Fruit fly (Drosophila melanogaster) whole organism, pupa: ENCODE data around the gene CG44008.

Experiments
- CG10348 ChIP-seq: fragments of 200-800 bp; sonication (Bioruptor generic); IDR thresholded peaks from 2 replicates; pipeline ENCODE4 v1.3.6; 2022; ENCODE audit warnings: missing biosample characterization, missing genetic modification characterization
- CG12605 ChIP-seq: fragments of 200-800 bp; sonication (Bioruptor generic); IDR thresholded peaks from 2 replicates; pipeline ENCODE4 v1.3.6; 2022; ENCODE audit warnings: missing biosample characterization, missing genetic modification characterization
- CG13204 ChIP-seq: fragments of 200-800 bp; sonication (Bioruptor generic); optimal IDR thresholded peaks from 2 replicates; lab custom pipeline; 2018; ENCODE audit warnings: missing biosample characterization, mild to moderate bottlenecking, missing genetic modification characterization, moderate library complexity
- CG14655 ChIP-seq: fragments of 200-800 bp; sonication (Bioruptor generic); optimal IDR thresholded peaks from 3 replicates; lab custom pipeline; 2017; ENCODE audit warnings: mild to moderate bottlenecking, missing biosample characterization, missing genetic modification reagents, missing genetic modification characterization
- CG15710 ChIP-seq: fragments of 200-800 bp; sonication (Bioruptor generic); optimal IDR thresholded peaks from 2 replicates; lab custom pipeline; 2018; ENCODE audit warnings: missing biosample characterization, mild to moderate bottlenecking, missing genetic modification characterization, moderate library complexity
- CG17806 ChIP-seq: fragments of 200-800 bp; sonication (Bioruptor generic); optimal IDR thresholded peaks from 2 replicates; lab custom pipeline; 2018; ENCODE audit warnings: missing biosample characterization, mild to moderate bottlenecking, missing genetic modification characterization, moderate library complexity
- CG32121 ChIP-seq: fragments of 200-800 bp; sonication (Bioruptor generic); IDR thresholded peaks from 2 replicates; pipeline ENCODE4 v1.3.6; 2022; ENCODE audit warnings: missing biosample characterization, missing genetic modification characterization
- CG34367 ChIP-seq: fragments of 200-800 bp; sonication (Bioruptor generic); optimal IDR thresholded peaks from 2 replicates; lab custom pipeline; 2018; ENCODE audit warnings: missing biosample characterization, mild to moderate bottlenecking, missing genetic modification characterization
- CG4496 ChIP-seq: fragments of 200-800 bp; sonication (Bioruptor generic); IDR thresholded peaks from 3 replicates; pipeline ENCODE4 v1.3.6; 2022; ENCODE audit warnings: missing biosample characterization, missing genetic modification characterization
- CG8159 ChIP-seq: fragments of 200-800 bp; sonication (Bioruptor generic); optimal IDR thresholded peaks from 3 replicates; lab custom pipeline; 2018; ENCODE audit warnings: missing biosample characterization, mild to moderate bottlenecking, missing genetic modification characterization, moderate library complexity
- CG8301 ChIP-seq: fragments of 200-800 bp; sonication (Bioruptor generic); optimal IDR thresholded peaks from 2 replicates; lab custom pipeline; 2018; ENCODE audit warnings: missing biosample characterization, mild to moderate bottlenecking, missing genetic modification characterization
- CG9948 ChIP-seq: fragments of 200-800 bp; sonication (Bioruptor generic); optimal IDR thresholded peaks from 2 replicates; lab custom pipeline; 2018; ENCODE audit warnings: missing biosample characterization, mild to moderate bottlenecking, missing genetic modification characterization, moderate library complexity
- D1 ChIP-seq: fragments of 200-800 bp; sonication (Bioruptor generic); optimal IDR thresholded peaks from 2 replicates; lab custom pipeline; 2018; ENCODE audit warnings: missing biosample characterization, mild to moderate bottlenecking, missing genetic modification characterization, moderate library complexity
- EcR ChIP-seq: fragments of 200-800 bp; sonication (Bioruptor generic); optimal IDR thresholded peaks from 3 replicates; lab custom pipeline; 2019; ENCODE audit warnings: missing biosample characterization, missing genetic modification characterization, mild to moderate bottlenecking, moderate library complexity, missing genetic modification reagents
- Ets98B ChIP-seq: fragments of 200-800 bp; sonication (Bioruptor generic); IDR thresholded peaks from 2 replicates; pipeline ENCODE4 v1.3.6; 2022; ENCODE audit warnings: missing biosample characterization, missing genetic modification characterization
- Pif1A ChIP-seq: fragments of 200-800 bp; sonication (Bioruptor generic); optimal IDR thresholded peaks from 3 replicates; lab custom pipeline; 2016; ENCODE audit warnings: missing biosample characterization, missing genetic modification characterization
- Pif1B ChIP-seq: fragments of 200-800 bp; sonication (Bioruptor generic); optimal IDR thresholded peaks from 3 replicates; lab custom pipeline; 2016; ENCODE audit warnings: missing biosample characterization, missing genetic modification characterization
- Snoo ChIP-seq: fragments of 200-800 bp; sonication (Bioruptor generic); optimal IDR thresholded peaks from 3 replicates; lab custom pipeline; 2017; ENCODE audit warnings: missing biosample characterization, mild to moderate bottlenecking, missing genetic modification characterization, inconsistent platforms
- fd96Ca ChIP-seq: fragments of 200-800 bp; sonication (Bioruptor generic); IDR thresholded peaks from 3 replicates; pipeline ENCODE4 v1.3.6; 2022; ENCODE audit warnings: missing biosample characterization, missing genetic modification characterization
- gl ChIP-seq: fragments of 200-800 bp; sonication (Bioruptor generic); optimal IDR thresholded peaks from 2 replicates; lab custom pipeline; 2018; ENCODE audit warnings: missing biosample characterization, mild to moderate bottlenecking, missing genetic modification characterization
- rn ChIP-seq: fragments of 200-800 bp; sonication (Bioruptor generic); IDR thresholded peaks from 2 replicates; pipeline ENCODE4 v1.3.6; 2022; ENCODE audit warnings: missing biosample characterization, missing genetic modification characterization

Gene CG44008

DNA sequence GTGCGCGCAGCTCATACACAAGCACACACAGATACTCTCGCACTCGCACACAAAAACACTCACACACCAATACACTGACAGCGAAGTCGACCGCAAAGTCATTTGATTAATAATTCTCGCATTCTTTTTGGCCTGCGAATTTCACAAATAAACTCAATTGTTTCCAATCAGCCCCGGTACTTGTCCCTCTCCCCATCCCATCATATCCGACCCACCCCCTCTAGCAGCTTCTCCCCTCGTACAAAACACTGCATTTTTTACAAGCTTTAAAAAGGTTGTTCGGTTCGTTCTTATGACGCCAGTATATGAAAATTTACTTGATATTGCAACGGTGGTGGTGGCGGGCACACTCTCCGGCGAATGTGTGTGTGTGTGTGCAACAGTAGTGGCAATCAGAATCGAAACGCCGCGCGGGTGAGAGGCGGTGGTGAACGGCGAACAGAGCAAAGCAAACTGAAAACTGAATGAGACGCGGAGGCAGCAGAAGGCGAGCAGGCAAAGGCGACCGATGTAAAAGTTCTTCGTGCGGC is 34.5 kb downstream of the CG44008 start:
- TF ChIP-seq CG12605 (GFP tag; lab: Robert Waterston, UW) (peak; percentile 50), EcR (GFP tag; lab: Kevin White, UChicago) (peak; percentile 71), CG32121 (GFP tag; lab: Robert Waterston, UW) (peak; percentile 70), CG34367 (tag; lab: Kevin White, UChicago) (no peak), Ets98B (GFP tag; lab: Robert Waterston, UW) (peak; percentile 25), D1 (no peak), gl (tag; lab: Kevin White, UChicago) (no peak), CG13204 (GFP tag; lab: Kevin White, UChicago) (peak; percentile 75), Pif1B (GFP tag; lab: Kevin White, UChicago) (peak; percentile 44), Snoo (tag; lab: Kevin White, UChicago) (peak; percentile 5), fd96Ca (GFP tag; lab: Robert Waterston, UW) (peak; percentile 60; the same call in 1 of the 3 replicates), CG9948 (tag; lab: Kevin White, UChicago) (no peak), CG8301 (tag; lab: Kevin White, UChicago) (no peak), CG17806 (tag; lab: Kevin White, UChicago) (peak; percentile 9), CG4496 (GFP tag; lab: Robert Waterston, UW) (peak; percentile 51; the same call in 1 of the 3 replicates), CG10348 (no peak), CG14655 (GFP tag; lab: Kevin White, UChicago) (peak; percentile 12), CG15710 (tag; lab: Kevin White, UChicago) (no peak), Pif1A (GFP tag; lab: Kevin White, UChicago) (no peak), CG8159 (tag; lab: Kevin White, UChicago) (no peak), rn (no peak)

DNA sequence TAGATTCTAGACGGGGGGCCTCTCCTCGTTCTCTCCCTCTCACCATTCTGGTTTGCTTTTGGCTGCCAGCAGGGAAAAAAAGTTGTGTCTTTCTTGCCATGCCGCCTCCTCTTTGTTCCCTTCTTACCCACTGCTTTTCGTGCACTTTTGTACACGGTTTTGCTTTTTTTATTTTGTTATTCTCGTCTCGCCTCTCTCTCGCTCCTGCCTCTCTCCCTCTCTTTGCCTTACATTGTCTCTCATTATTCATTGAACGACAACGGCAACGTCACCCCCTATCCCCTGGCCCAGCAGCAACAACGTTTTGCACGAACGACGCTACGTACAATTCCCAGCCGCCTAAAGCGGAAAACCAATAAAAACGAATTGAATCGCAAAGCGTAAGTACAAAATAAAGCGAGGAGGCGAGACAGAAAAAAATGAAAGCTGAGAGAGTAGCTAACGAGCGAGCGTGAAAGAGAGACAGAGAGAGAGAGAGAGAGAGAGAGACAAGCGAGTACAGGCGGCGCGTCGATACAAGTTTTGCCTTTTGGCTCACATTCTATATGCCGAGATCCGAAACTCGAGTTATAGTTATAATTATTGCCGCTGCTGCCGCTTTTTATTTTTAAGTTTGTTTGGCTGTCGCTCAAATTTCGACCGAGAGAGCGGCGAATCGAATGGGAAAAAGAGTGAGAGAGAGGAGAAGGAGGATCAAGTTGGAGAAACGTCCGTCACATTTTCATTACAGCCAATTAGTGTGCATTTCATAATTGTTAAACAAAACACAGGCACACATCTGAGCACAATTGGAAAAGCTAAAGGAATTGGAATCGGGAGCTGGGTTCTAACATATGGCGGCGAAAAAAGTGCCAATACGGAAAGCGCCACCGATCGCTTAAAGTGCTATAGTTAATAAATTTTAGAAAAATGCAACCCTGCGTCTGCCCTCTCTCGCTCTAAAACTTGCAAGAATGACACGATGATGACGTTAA is 35.3 kb downstream of the CG44008 start:
- TF ChIP-seq Snoo (tag; lab: Kevin White, UChicago) (peak; percentile 74), CG10348 (no peak), CG34367 (tag; lab: Kevin White, UChicago) (peak; percentile 78), fd96Ca (GFP tag; lab: Robert Waterston, UW) (peak; percentile 83), CG8159 (tag; lab: Kevin White, UChicago) (peak; percentile 72), CG9948 (tag; lab: Kevin White, UChicago) (peak; percentile 63), CG8301 (tag; lab: Kevin White, UChicago) (peak; percentile 76), CG15710 (tag; lab: Kevin White, UChicago) (peak; percentile 76), rn (peak; percentile 61), gl (tag; lab: Kevin White, UChicago) (peak; percentile 91), CG14655 (GFP tag; lab: Kevin White, UChicago) (peak; percentile 83), Ets98B (GFP tag; lab: Robert Waterston, UW) (peak; percentile 83), Pif1B (GFP tag; lab: Kevin White, UChicago) (peak; percentile 80), CG32121 (GFP tag; lab: Robert Waterston, UW) (peak; percentile 89), D1 (no peak), Pif1A (GFP tag; lab: Kevin White, UChicago) (peak; percentile 73), CG13204 (GFP tag; lab: Kevin White, UChicago) (peak; percentile 93), EcR (GFP tag; lab: Kevin White, UChicago) (peak; percentile 82), CG17806 (tag; lab: Kevin White, UChicago) (peak; percentile 62), CG4496 (GFP tag; lab: Robert Waterston, UW) (peak; percentile 92), CG12605 (GFP tag; lab: Robert Waterston, UW) (peak; percentile 87)

DNA sequence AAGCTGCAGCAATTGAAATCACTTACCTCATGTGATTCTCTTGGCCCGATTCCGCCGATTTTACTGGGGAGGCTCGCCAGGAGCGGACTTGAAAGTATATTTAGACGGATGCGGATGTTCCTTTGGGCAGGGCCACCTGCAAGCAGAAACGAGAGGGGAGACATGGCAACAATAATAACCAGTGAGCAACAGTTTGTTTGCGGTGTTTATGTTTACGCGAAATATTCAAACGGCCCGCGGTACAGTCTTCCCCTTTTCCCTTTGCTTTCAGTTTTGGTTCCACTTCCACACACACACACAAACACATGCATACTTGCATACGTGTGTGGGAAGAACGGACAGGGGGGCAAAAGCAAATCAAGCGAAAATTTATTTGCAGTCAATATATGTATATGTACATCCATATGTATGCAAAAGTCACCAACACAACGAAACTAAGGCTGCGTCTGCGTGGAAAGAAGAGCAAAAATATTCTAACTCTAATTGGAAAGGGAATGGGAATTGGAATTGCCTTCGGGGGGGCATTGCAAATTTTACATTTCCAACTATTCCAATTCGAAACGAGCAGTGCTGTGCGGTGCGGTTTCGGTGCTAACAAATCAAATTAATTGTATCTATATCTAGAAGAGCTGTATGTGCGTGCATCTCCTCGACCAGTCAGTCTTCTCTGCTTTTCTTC is 36.1 kb downstream of the CG44008 start:
- TF ChIP-seq CG4496 (GFP tag; lab: Robert Waterston, UW) (peak; percentile 54; the same call in 1 of the 3 replicates), fd96Ca (GFP tag; lab: Robert Waterston, UW) (0 out of 3 replicates have a peak, but pooled peaks have one; percentile 46), CG12605 (GFP tag; lab: Robert Waterston, UW) (peak; percentile 47; the same call in 1 of the 2 replicates), Snoo (tag; lab: Kevin White, UChicago) (no peak), CG8301 (tag; lab: Kevin White, UChicago) (no peak), EcR (GFP tag; lab: Kevin White, UChicago) (peak; percentile 24)
- TF ChIP-seq, all 21 proteins: peak for 4

DNA sequence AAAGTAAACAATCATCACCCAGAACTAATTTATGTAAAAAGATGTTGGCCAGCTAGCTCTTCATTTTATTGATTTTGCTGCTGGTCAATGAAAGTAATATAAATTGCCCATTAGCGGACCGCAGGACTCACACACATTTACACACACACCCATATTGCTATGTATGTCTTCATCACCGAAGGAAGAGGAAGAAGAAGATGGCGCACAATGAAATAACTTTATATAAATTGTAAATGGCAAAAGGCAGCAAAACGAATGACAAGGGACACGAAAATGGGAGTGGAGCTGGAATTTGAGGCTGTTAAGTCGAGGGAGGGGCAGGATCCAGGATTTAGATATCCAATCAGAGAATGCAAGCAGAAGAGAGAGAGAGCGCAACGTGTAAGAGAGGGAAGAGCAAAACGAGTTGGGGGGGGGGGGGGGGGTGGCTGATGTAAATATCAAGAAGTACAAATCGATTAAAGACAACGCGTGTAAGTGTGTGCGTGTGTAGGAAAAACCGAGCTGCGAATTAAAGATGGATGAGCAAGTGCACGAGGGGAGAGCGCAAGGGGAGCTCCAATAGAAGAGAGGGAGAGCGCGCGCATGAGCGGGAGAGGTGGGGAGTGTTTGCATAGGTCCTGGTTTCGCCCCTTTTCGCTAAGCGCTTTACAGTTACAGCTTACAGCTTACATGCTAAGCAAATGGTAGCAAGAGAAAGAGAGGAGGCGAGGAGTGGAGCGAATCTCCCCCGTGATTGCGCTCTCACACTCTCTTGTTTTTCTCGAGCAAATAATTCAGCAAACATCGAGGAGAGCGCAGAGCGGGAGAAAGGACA is 37.8 kb downstream of the CG44008 start:
- TF ChIP-seq CG14655 (GFP tag; lab: Kevin White, UChicago) (peak; percentile 13), CG9948 (tag; lab: Kevin White, UChicago) (no peak), rn (no peak), CG17806 (tag; lab: Kevin White, UChicago) (no peak), CG32121 (GFP tag; lab: Robert Waterston, UW) (0 out of 2 replicates have a peak, but pooled peaks have one; percentile 19), CG34367 (tag; lab: Kevin White, UChicago) (no peak), CG10348 (no peak), Ets98B (GFP tag; lab: Robert Waterston, UW) (no peak), fd96Ca (GFP tag; lab: Robert Waterston, UW) (peak; percentile 22; the same call in 1 of the 3 replicates), D1 (no peak), CG15710 (tag; lab: Kevin White, UChicago) (no peak), CG8301 (tag; lab: Kevin White, UChicago) (no peak), CG8159 (tag; lab: Kevin White, UChicago) (peak; percentile 2), gl (tag; lab: Kevin White, UChicago) (no peak), Snoo (tag; lab: Kevin White, UChicago) (no peak), CG13204 (GFP tag; lab: Kevin White, UChicago) (peak; percentile 52), CG12605 (GFP tag; lab: Robert Waterston, UW) (no peak), Pif1A (GFP tag; lab: Kevin White, UChicago) (no peak), CG4496 (GFP tag; lab: Robert Waterston, UW) (peak; percentile 62; the same call in 2 of the 3 replicates), Pif1B (GFP tag; lab: Kevin White, UChicago) (peak; percentile 13), EcR (GFP tag; lab: Kevin White, UChicago) (no peak)
